Fruit fly (Drosophila melanogaster): Measurements from ENCODE around the gene nero.

- no peak for TF ChIP-seq CG4318 (GFP tag; optimal IDR thresholded peaks at IDR 0.05)
- no peak for TF ChIP-seq dsx (GFP tag; optimal IDR thresholded peaks at IDR 0.05; ENCODE audit: poor library complexity, severe bottlenecking)
- TF ChIP-seq CG15336 (GFP tag; IDR thresholded peaks at IDR 0.05), result no peak
- no peak for TF ChIP-seq CG11902 (GFP tag; optimal IDR thresholded peaks at IDR 0.05)
- TF ChIP-seq CG8319 (GFP tag; optimal IDR thresholded peaks at IDR 0.05), result no peak
- no peak for TF ChIP-seq ss (GFP tag; optimal IDR thresholded peaks at IDR 0.05)
- TF ChIP-seq Lpt (GFP tag; optimal IDR thresholded peaks at IDR 0.05), result no peak
- TF ChIP-seq CG8632 (GFP tag; optimal IDR thresholded peaks at IDR 0.05), result no peak
- TF ChIP-seq CG6163 (GFP tag; IDR thresholded peaks at IDR 0.05), result no peak
- TF ChIP-seq CG8119 (GFP tag; IDR thresholded peaks at IDR 0.05), result no peak
- TF ChIP-seq Hr39 (GFP tag; optimal IDR thresholded peaks at IDR 0.05), result no peak
- TF ChIP-seq spab (GFP tag; optimal IDR thresholded peaks at IDR 0.05), result no peak
These were observed 7.2 kb upstream of the nero start, which contains the start of gene salt for dm6 chr3R:31754605-31755004.

All from whole organism, prepupa.